Worm (Caenorhabditis elegans) whole organism, L4 larva: ENCODE measurements around the gene pqn-2.

Experiments used
- F49E8.2 ChIP-seq: sonication (generic microtip); optimal IDR thresholded peaks from 2 replicates; lab custom pipeline; 2016; ENCODE audit warnings: missing compliant biosample characterization, mild to moderate bottlenecking, missing genetic modification characterization, borderline replicate concordance
- T20F7.1 ChIP-seq: fragments of 200-800 bp; sonication (Bioruptor generic); optimal IDR thresholded peaks from 2 replicates; lab custom pipeline; 2018; ENCODE audit warnings: mild to moderate bottlenecking, missing genetic modification characterization, missing compliant biosample characterization
- T26A8.4 ChIP-seq: fragments of 200-800 bp; sonication (Bioruptor generic); IDR thresholded peaks from 2 replicates; pipeline ENCODE4 v1.3.6; 2022; ENCODE audit warnings: missing genetic modification characterization, missing compliant biosample characterization
- attf-4 ChIP-seq: sonication (generic microtip); optimal IDR thresholded peaks from 3 replicates; lab custom pipeline; 2017; ENCODE audit warnings: missing biosample characterization, missing genetic modification characterization
- ceh-20 ChIP-seq: fragments of 200-800 bp; sonication (Bioruptor generic); IDR thresholded peaks from 2 replicates; pipeline ENCODE4 v1.3.6; 2022; ENCODE audit warnings: missing genetic modification reagents, missing genetic modification characterization, missing compliant biosample characterization
- ceh-82 ChIP-seq: sonication (generic microtip); optimal IDR thresholded peaks from 2 replicates; lab custom pipeline; 2017; ENCODE audit warnings: missing biosample characterization, missing genetic modification characterization
- cey-2 ChIP-seq: sonication (generic microtip); optimal IDR thresholded peaks from 3 replicates; lab custom pipeline; 2017; ENCODE audit warnings: missing genetic modification characterization, mild to moderate bottlenecking, missing compliant biosample characterization, antibody characterized with exemption, borderline replicate concordance; ENCODE audit not compliant: insufficient read depth
- ctbp-1 ChIP-seq: fragments of 200-800 bp; sonication (Bioruptor generic); IDR thresholded peaks from 2 replicates; pipeline ENCODE4 v1.3.6; 2022; ENCODE audit warnings: missing genetic modification reagents, missing genetic modification characterization, missing compliant biosample characterization
- hlh-30 ChIP-seq: sonication (generic microtip); optimal IDR thresholded peaks from 2 replicates; lab custom pipeline; 2017; ENCODE audit warnings: antibody characterized with exemption, mild to moderate bottlenecking, missing genetic modification characterization, missing compliant biosample characterization; ENCODE audit not compliant: insufficient read depth
- lin-13 ChIP-seq: fragments of 150-350 bp; optimal IDR thresholded peaks from 2 replicates; lab custom pipeline; 2014; ENCODE audit warnings: missing biosample characterization, missing genetic modification reagents, missing genetic modification characterization
- lin-39 ChIP-seq: fragments of 150-350 bp; optimal IDR thresholded peaks from 2 replicates; lab custom pipeline; 2014; ENCODE audit warnings: missing biosample characterization, missing genetic modification reagents, missing genetic modification characterization
- lsy-2 ChIP-seq, 2 experiments: fragments of 150-350 bp in 1 of 2; sonication (generic microtip) in 1 of 2; optimal IDR thresholded peaks; 2 replicates each; lab custom pipeline; 2014 to 2017; ENCODE audit warnings: missing biosample characterization in 2 of 2, missing genetic modification characterization in 2 of 2
- madf-5 ChIP-seq, 2 experiments: fragments of 200-800 bp; sonication (Bioruptor generic); IDR thresholded peaks; 2 replicates each; pipeline ENCODE4 v1.3.6; 2022; ENCODE audit warnings: missing compliant biosample characterization in 2 of 2, missing genetic modification characterization in 2 of 2
- mdl-1 ChIP-seq, 2 experiments: fragments of 150-350 bp in 1 of 2; sonication (generic microtip) in 1 of 2; optimal IDR thresholded peaks; 2 replicates each; lab custom pipeline; 2014 to 2017; ENCODE audit warnings: missing biosample characterization in 2 of 2, missing genetic modification characterization in 2 of 2
- mdt-29 ChIP-seq: fragments of 200-800 bp; sonication (Bioruptor generic); IDR thresholded peaks from 2 replicates; pipeline ENCODE4 v1.3.6; 2022; ENCODE audit warnings: missing genetic modification reagents, missing genetic modification characterization, missing compliant biosample characterization
- mes-2 ChIP-seq: sonication (generic microtip); optimal IDR thresholded peaks from 2 replicates; lab custom pipeline; 2016; ENCODE audit warnings: missing genotype, mild to moderate bottlenecking, missing genetic modification characterization, missing compliant biosample characterization; ENCODE audit not compliant: poor library complexity, severe bottlenecking
- mxl-2 ChIP-seq: fragments of 200-800 bp; sonication (Bioruptor generic); conservative IDR thresholded peaks from 2 replicates; pipeline ENCODE4 v1.3.6; 2022; ENCODE audit warnings: missing genetic modification reagents, missing genetic modification characterization, missing compliant biosample characterization
- nhr-77 ChIP-seq: fragments of 150-350 bp; optimal IDR thresholded peaks from 2 replicates; lab custom pipeline; 2014; ENCODE audit warnings: missing biosample characterization, missing genetic modification characterization
- php-3 ChIP-seq: fragments of 200-800 bp; sonication (Bioruptor generic); IDR thresholded peaks from 2 replicates; pipeline ENCODE4 v1.3.6; 2022; ENCODE audit warnings: missing genetic modification reagents, missing genetic modification characterization, missing compliant biosample characterization
- pqm-1 ChIP-seq: sonication (generic microtip); optimal IDR thresholded peaks from 2 replicates; lab custom pipeline; 2017; ENCODE audit warnings: missing biosample characterization, missing genetic modification characterization
- set-16 ChIP-seq: fragments of 200-800 bp; sonication (Bioruptor generic); IDR thresholded peaks from 2 replicates; pipeline ENCODE4 v1.3.6; 2022; ENCODE audit warnings: missing genetic modification reagents, missing genetic modification characterization, missing compliant biosample characterization
- tag-97 ChIP-seq: fragments of 200-800 bp; sonication (Bioruptor generic); IDR thresholded peaks from 2 replicates; pipeline ENCODE4 v1.3.6; 2022; ENCODE audit warnings: missing genetic modification characterization, missing compliant biosample characterization
- unc-130 ChIP-seq: sonication (generic microtip); optimal IDR thresholded peaks from 2 replicates; lab custom pipeline; 2016; ENCODE audit warnings: missing genetic modification reagents, missing genetic modification characterization, missing compliant biosample characterization
- unc-62 ChIP-seq, 3 experiments: fragments of 150-350 bp in 1 of 3; sonication (generic microtip); optimal IDR thresholded peaks in 2 of 3; peaks in 1 of 3; 1 replicate in 1 of 3; 2 replicates in 2 of 3; lab custom pipeline; 2014 to 2017; ENCODE audit warnings: missing biosample characterization in 3 of 3, missing genetic modification characterization in 3 of 3, missing genetic modification reagents in 3 of 3, missing genotype in 1 of 3
- zip-2 ChIP-seq: fragments of 150-350 bp; optimal IDR thresholded peaks from 2 replicates; lab custom pipeline; 2014; ENCODE audit warnings: missing biosample characterization, missing genetic modification characterization
- ztf-7 ChIP-seq: fragments of 150-350 bp; optimal IDR thresholded peaks from 2 replicates; lab custom pipeline; 2014; ENCODE audit warnings: missing biosample characterization, missing genetic modification characterization

The pqn-2 gene

DNA sequence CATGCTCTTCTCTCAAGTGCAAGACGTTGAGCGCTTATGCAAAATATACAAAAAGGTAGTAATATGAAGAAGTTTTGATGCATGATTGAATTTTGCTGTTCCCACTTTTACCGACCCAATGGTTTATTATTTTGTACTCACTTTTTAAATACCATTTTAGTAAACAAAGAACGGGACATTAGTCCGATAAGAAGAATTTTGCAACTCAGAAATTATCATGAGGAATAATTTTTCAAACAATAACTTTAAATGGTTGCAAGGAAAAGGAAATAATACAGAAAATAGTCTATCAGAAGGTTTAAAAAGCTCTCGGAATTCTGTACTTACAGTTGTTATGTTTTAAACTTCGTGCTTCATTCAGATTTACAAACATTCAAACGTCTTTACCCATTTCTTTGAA is 32.4 kb downstream of the pqn-2 start, which contains the start of gene F15H10.9:
Gene F15H10.9, minus strand, starts transcription at position 101 of the 400 bp plus-strand sequence.
- TF ChIP-seq pqm-1 (tag; lab: Kevin White, UChicago), result no peak
- TF ChIP-seq lin-39, result no peak

DNA sequence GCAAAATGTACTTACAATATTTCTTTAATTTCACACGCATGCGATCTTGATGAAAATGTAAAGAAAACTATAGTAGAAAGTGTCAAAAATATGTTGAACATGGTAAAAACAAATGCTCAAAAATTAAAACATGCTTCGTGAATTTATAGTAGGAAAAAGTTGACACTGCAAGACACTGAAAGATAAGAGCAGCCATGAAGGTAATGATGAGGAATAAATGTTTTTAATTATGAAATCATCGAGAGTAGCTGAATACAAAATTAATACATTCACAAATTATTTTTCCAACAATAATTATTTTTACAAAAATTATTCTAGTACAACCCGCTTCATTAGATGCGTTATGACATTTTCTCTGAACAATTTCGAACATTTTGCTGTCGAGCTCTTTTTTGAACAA is 34.7 kb downstream of the pqn-2 start, which contains the start of gene F15H10.10:
Gene F15H10.10, minus strand, starts transcription at position 101 of the 400 bp plus-strand sequence.
- TF ChIP-seq php-3 (no peak), tag-97 (GFP tag; lab: Robert Waterston, UW) (no peak), unc-130 (no peak), attf-4 (tag; lab: Kevin White, UChicago) (no peak), lin-13 (GFP tag; lab: Kevin White, UChicago) (no peak), hlh-30 (no peak)

DNA sequence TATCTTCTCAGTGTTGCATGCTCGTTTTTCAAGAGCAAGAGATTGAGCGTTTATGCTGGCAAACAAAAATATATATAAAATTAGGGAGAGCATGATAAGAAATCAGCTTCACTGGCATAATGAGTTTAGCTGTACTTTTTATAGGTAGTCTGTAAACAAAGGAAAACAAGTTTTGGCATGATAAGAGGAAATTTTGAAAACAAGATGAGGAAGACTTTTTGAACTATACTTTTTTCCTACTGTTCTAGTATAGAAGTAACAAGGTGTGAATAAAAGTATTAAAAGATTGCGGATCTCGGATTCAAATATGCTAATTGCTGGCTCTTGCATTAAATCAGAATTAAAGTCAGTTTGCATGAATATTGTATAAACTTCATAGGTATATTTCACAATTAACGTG is 36.7 kb downstream of the pqn-2 start, which contains the start of gene F15H10.5:
Gene F15H10.5, minus strand, starts transcription at position 101 of the 400 bp plus-strand sequence.
- TF ChIP-seq ztf-7 (tag; lab: Kevin White, UChicago), result no peak
- TF ChIP-seq F49E8.2 (tag; lab: Kevin White, UChicago), result no peak

DNA sequence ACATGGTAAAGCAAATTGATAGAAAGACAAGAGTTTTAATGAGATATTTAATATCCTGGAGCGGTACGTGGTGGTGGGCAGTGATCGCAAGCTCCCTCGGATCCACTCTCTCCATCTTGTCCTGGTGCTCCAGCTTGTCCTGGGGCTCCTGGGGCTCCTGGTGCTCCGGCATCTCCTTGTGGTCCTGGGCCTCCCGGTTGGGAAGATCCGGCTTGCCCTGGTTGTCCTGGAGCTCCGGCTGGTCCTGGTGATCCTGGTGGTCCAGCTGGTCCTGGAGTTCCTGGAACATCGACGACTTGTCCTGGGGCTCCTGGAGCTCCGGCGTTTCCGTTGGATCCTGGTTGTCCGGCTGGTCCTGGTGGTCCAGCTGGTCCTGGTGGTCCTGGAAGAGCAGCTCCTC is 38.6 kb downstream of the pqn-2 start:
- peak in 1 of 2 experiments; percentile 59; a peak in 1 of 4 replicates for TF ChIP-seq madf-5 (GFP tag; IDR thresholded peaks at IDR 0.05; lab: Robert Waterston, UW)
- peak; percentile 96 for TF ChIP-seq set-16 (GFP tag; lab: Robert Waterston, UW)

ce11 chrV:10421802-10422201 is 39.6 kb downstream of the pqn-2 start, which contains the start of gene col-13:
col-13 (minus strand) TSS chrV:10421902.
- TF ChIP-seq nhr-77 (tag; lab: Kevin White, UChicago) (no peak), ceh-82 (tag; lab: Kevin White, UChicago) (no peak), mxl-2 (GFP tag; lab: Robert Waterston, UW) (no peak), mes-2 (tag; lab: Kevin White, UChicago) (no peak), mdl-1 (tag; optimal IDR thresholded peaks at IDR 0.05; lab: Kevin White, UChicago) (no peak), zip-2 (no peak)
- TF ChIP-seq, all 104 proteins: peak for 0

- peak; percentile 4 for TF ChIP-seq cey-2 (tag; lab: Kevin White, UChicago)
- peak; percentile 6 for TF ChIP-seq T20F7.1 (GFP tag; lab: Kevin White, UChicago)
- peak in 1 of 2 experiments; percentile 66 for TF ChIP-seq unc-62 (GFP tag; optimal IDR thresholded peaks at IDR 0.05 in 1 of 2; lab: Kevin White, UChicago)
- TF ChIP-seq unc-62 (tag; optimal IDR thresholded peaks at IDR 0.05; lab: Kevin White, UChicago), result no peak
- TF ChIP-seq T26A8.4 (GFP tag; lab: Robert Waterston, UW), result peak; percentile 62; the same call in 1 of the 2 replicates
- TF ChIP-seq mdt-29, result no peak
- TF ChIP-seq lsy-2 (tag; optimal IDR thresholded peaks at IDR 0.05; lab: Kevin White, UChicago), result no peak
Observed at ce11 chrV:10423511-10423910, 41.3 kb downstream of the pqn-2 start.

ce11 chrV:10423968-10424367 is 41.7 kb downstream of the pqn-2 start:
- peak; percentile 49 for TF ChIP-seq ctbp-1 (GFP tag; lab: Robert Waterston, UW)
- peak; percentile 97 for TF ChIP-seq set-16 (GFP tag; lab: Robert Waterston, UW)
- TF ChIP-seq madf-5 (GFP tag; IDR thresholded peaks at IDR 0.05; lab: Robert Waterston, UW), result 0 out of 4 replicates have a peak, but pooled peaks of 1 of the 2 experiments have one; percentile 51
- peak; percentile 48; the same call in 1 of the 2 replicates for TF ChIP-seq ceh-20
- TF ChIP-seq, all 104 proteins: peak for 4; not testable (repeated sequence) for 100
